Fruit fly (Drosophila melanogaster) S2 (cell line): ENCODE data around the gene Rab9Fb.

ENCODE experiments used
- CG8478 ChIP-seq: fragments of >200 bp; optimal IDR thresholded peaks from 2 replicates; lab custom pipeline; 2018
- CTCF ChIP-seq, 2 experiments: fragments of >200 bp; optimal IDR thresholded peaks; 2 replicates each; lab custom pipeline; 2018

DNA sequence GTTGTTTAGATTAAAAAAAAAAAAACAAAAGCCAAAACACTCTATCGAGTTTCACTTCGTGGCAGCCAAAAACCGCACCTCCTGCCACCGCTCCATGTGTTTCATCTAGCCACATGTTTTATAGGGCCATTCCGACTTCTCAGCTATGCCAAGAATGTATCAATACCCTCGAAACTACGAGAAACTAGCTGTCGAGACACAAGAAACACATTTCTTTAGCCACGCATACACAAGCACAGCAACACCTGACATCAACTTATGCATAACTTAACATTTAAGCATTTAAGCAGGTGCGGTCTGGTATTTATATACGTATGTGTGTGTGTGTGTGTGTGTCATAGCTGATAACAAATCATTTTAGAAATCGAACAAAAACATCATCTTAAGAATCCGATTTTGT is 16.7 kb downstream of the Rab9Fb start:
- TF ChIP-seq CG8478 (lab: Kevin White, UChicago) (no peak), CTCF (optimal IDR thresholded peaks at IDR 0.05; lab: Kevin White, UChicago) (no peak)
